Fruit fly (Drosophila melanogaster) whole organism: Measurements from ENCODE around the gene spen.

Experiments
- CG8478 ChIP-seq: fragments of >200 bp; optimal IDR thresholded peaks from 2 replicates; lab custom pipeline; 2018; ENCODE audit warnings: inconsistent platforms
- Dll ChIP-seq: fragments of >200 bp; optimal IDR thresholded peaks from 2 replicates; lab custom pipeline; 2017
- pan ChIP-seq: fragments of >200 bp; optimal IDR thresholded peaks from 2 replicates; lab custom pipeline; 2017
- psq ChIP-seq: fragments of >200 bp; optimal IDR thresholded peaks from 2 replicates; lab custom pipeline; 2017

DNA sequence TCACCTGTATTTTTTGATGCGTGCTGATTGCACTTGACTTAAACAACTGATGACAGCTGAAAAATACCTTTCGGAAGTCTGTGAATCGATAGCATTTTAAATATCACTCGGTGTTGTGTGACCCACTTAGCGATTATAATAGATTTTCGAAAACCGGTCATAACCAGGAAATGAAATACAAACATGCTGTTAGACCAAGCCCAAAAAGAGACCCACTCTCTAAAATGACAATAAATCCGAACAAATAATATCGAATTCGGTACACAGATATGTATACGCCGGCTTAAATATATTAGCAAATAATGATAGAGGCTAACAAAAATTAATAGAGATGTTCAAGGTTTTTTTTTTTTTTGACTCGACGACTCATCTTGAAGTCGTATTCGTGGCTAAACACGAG lies 16.9 kb downstream of the spen start:
- TF ChIP-seq Dll (lab: Kevin White, UChicago) (no peak), CG8478 (lab: Kevin White, UChicago) (no peak), psq (lab: Kevin White, UChicago) (no peak), pan (lab: Kevin White, UChicago) (no peak)
